Worm (Caenorhabditis elegans) whole organism, young adult: ENCODE data around the gene srsx-27.

Experiments
- B0019.2 ChIP-seq: fragments of 200-800 bp; sonication (Bioruptor generic); conservative IDR thresholded peaks from 2 replicates; pipeline ENCODE4 v1.3.6; 2022; ENCODE audit warnings: missing genetic modification reagents, missing genetic modification characterization, missing compliant biosample characterization
- B0035.1 ChIP-seq: sonication (generic microtip); optimal IDR thresholded peaks from 2 replicates; lab custom pipeline; 2016; ENCODE audit warnings: missing genetic modification characterization, mild to moderate bottlenecking, missing compliant biosample characterization, missing genotype, missing genetic modification reagents
- C06A6.2 ChIP-seq: fragments of 200-800 bp; sonication (Bioruptor generic); conservative IDR thresholded peaks from 2 replicates; pipeline ENCODE4 v1.3.6; 2022; ENCODE audit warnings: missing genetic modification characterization, missing compliant biosample characterization
- C17E4.6 ChIP-seq: fragments of 200-800 bp; sonication (Bioruptor generic); IDR thresholded peaks from 2 replicates; pipeline ENCODE4 v1.3.6; 2022; ENCODE audit warnings: missing genetic modification reagents, missing genetic modification characterization, missing compliant biosample characterization
- F22D6.2 ChIP-seq: sonication (generic microtip); optimal IDR thresholded peaks from 2 replicates; lab custom pipeline; 2016; ENCODE audit warnings: mild to moderate bottlenecking, missing genetic modification characterization, missing compliant biosample characterization
- F49E8.2 ChIP-seq: sonication (generic microtip); optimal IDR thresholded peaks from 3 replicates; lab custom pipeline; 2017; ENCODE audit warnings: missing genetic modification characterization, mild to moderate bottlenecking, missing compliant biosample characterization, antibody characterized with exemption, moderate library complexity; ENCODE audit not compliant: insufficient read depth
- F55B11.4 ChIP-seq: sonication (generic microtip); optimal IDR thresholded peaks from 2 replicates; lab custom pipeline; 2016; ENCODE audit warnings: missing compliant biosample characterization, missing genetic modification characterization, borderline replicate concordance; ENCODE audit not compliant: insufficient read depth
- F57C9.4 ChIP-seq: sonication (generic microtip); optimal IDR thresholded peaks from 2 replicates; lab custom pipeline; 2017; ENCODE audit warnings: mild to moderate bottlenecking, missing genetic modification characterization, missing compliant biosample characterization
- K12H6.12 ChIP-seq: fragments of 200-800 bp; sonication (Bioruptor generic); optimal IDR thresholded peaks from 2 replicates; lab custom pipeline; 2018; ENCODE audit warnings: mild to moderate bottlenecking, missing genetic modification characterization, missing compliant biosample characterization
- Y53F4B.3 ChIP-seq: fragments of 200-800 bp; sonication (Bioruptor generic); IDR thresholded peaks from 2 replicates; pipeline ENCODE4 v1.3.6; 2022; ENCODE audit warnings: missing genetic modification reagents, missing genetic modification characterization, missing compliant biosample characterization
- Y56A3A.18 ChIP-seq: fragments of 200-800 bp; sonication (Bioruptor generic); IDR thresholded peaks from 2 replicates; pipeline ENCODE4 v1.3.6; 2022; ENCODE audit warnings: missing genetic modification reagents, missing genetic modification characterization, missing compliant biosample characterization
- Y79H2A.3 ChIP-seq: fragments of 200-800 bp; sonication (Bioruptor generic); conservative IDR thresholded peaks from 2 replicates; pipeline ENCODE4 v1.3.6; 2022; ENCODE audit warnings: missing genetic modification reagents, missing genetic modification characterization, missing compliant biosample characterization
- ZK185.1 ChIP-seq: sonication (generic microtip); optimal IDR thresholded peaks from 2 replicates; lab custom pipeline; 2016; ENCODE audit warnings: mild to moderate bottlenecking, missing genetic modification characterization, missing compliant biosample characterization; ENCODE audit not compliant: poor library complexity, severe bottlenecking
- akir-1 ChIP-seq: fragments of 200-800 bp; sonication (Bioruptor generic); optimal IDR thresholded peaks from 2 replicates; lab custom pipeline; 2018; ENCODE audit warnings: mild to moderate bottlenecking, missing genetic modification characterization, moderate library complexity, missing compliant biosample characterization
- attf-6 ChIP-seq: fragments of 200-800 bp; sonication (Bioruptor generic); IDR thresholded peaks from 2 replicates; pipeline ENCODE4 v1.3.6; 2022; ENCODE audit warnings: missing genetic modification reagents, missing genetic modification characterization, missing compliant biosample characterization
- cebp-2 ChIP-seq: fragments of 200-800 bp; sonication (Bioruptor generic); IDR thresholded peaks from 2 replicates; pipeline ENCODE4 v1.3.6; 2022; ENCODE audit warnings: missing genetic modification characterization, missing compliant biosample characterization
- ceh-27 ChIP-seq: fragments of 200-800 bp; sonication (Bioruptor generic); optimal IDR thresholded peaks from 2 replicates; lab custom pipeline; 2018; ENCODE audit warnings: mild to moderate bottlenecking, missing genetic modification characterization, moderate library complexity, missing compliant biosample characterization
- dpff-1 ChIP-seq: sonication (generic microtip); optimal IDR thresholded peaks from 2 replicates; lab custom pipeline; 2017; ENCODE audit warnings: mild to moderate bottlenecking, missing genetic modification characterization, missing compliant biosample characterization
- dpl-1 ChIP-seq: fragments of 150-350 bp; optimal IDR thresholded peaks from 2 replicates; lab custom pipeline; 2014; ENCODE audit warnings: missing biosample characterization, missing genetic modification reagents, missing genetic modification characterization
- egrh-3 ChIP-seq: fragments of 200-800 bp; sonication (Bioruptor generic); IDR thresholded peaks from 2 replicates; pipeline ENCODE4 v1.3.6; 2022; ENCODE audit warnings: missing genetic modification reagents, missing genetic modification characterization, missing compliant biosample characterization
- ets-4 ChIP-seq: fragments of 200-800 bp; sonication (Bioruptor generic); optimal IDR thresholded peaks from 2 replicates; lab custom pipeline; 2018; ENCODE audit warnings: mild to moderate bottlenecking, missing genetic modification characterization, missing compliant biosample characterization
- hlh-12 ChIP-seq: sonication (generic microtip); optimal IDR thresholded peaks from 2 replicates; lab custom pipeline; 2016; ENCODE audit warnings: missing genetic modification characterization, missing compliant biosample characterization
- hmg-20 ChIP-seq: fragments of 200-800 bp; sonication (Bioruptor generic); IDR thresholded peaks from 2 replicates; pipeline ENCODE4 v1.3.6; 2022; ENCODE audit warnings: missing genetic modification reagents, missing genetic modification characterization, missing compliant biosample characterization
- lin-35 ChIP-seq, 3 experiments: fragments of 150-350 bp in 2 of 3; sonication (generic microtip) in 1 of 3; optimal IDR thresholded peaks; 2 replicates each; lab custom pipeline; 2014 to 2018; ENCODE audit warnings: missing biosample characterization in 3 of 3, missing genetic modification characterization in 3 of 3, missing genetic modification reagents in 3 of 3
- lin-40 ChIP-seq: sonication (generic microtip); optimal IDR thresholded peaks from 2 replicates; lab custom pipeline; 2016; ENCODE audit warnings: missing genetic modification characterization, mild to moderate bottlenecking, missing compliant biosample characterization, missing genotype, missing genetic modification reagents
- madf-6 ChIP-seq: fragments of 200-800 bp; sonication (Bioruptor generic); IDR thresholded peaks from 2 replicates; pipeline ENCODE4 v1.3.6; 2022; ENCODE audit warnings: missing genetic modification reagents, missing genetic modification characterization, missing compliant biosample characterization
- madf-8 ChIP-seq: fragments of 200-800 bp; sonication (Bioruptor generic); conservative IDR thresholded peaks from 2 replicates; pipeline ENCODE4 v1.3.6; 2022; ENCODE audit warnings: missing genetic modification reagents, missing genetic modification characterization, missing compliant biosample characterization
- mcd-1 ChIP-seq: fragments of 200-800 bp; sonication (Bioruptor generic); IDR thresholded peaks from 2 replicates; pipeline ENCODE4 v1.3.6; 2022; ENCODE audit warnings: missing genetic modification reagents, missing genetic modification characterization, missing compliant biosample characterization
- nhr-179 ChIP-seq: sonication (generic microtip); optimal IDR thresholded peaks from 2 replicates; lab custom pipeline; 2016; ENCODE audit warnings: mild to moderate bottlenecking, missing genetic modification characterization, missing compliant biosample characterization
- pbrm-1 ChIP-seq: fragments of 200-800 bp; sonication (Bioruptor generic); IDR thresholded peaks from 2 replicates; pipeline ENCODE4 v1.3.6; 2022; ENCODE audit warnings: missing genetic modification reagents, missing genetic modification characterization, missing compliant biosample characterization
- sdz-38 ChIP-seq: sonication (generic microtip); optimal IDR thresholded peaks from 2 replicates; lab custom pipeline; 2016; ENCODE audit warnings: missing genotype, missing genetic modification characterization, missing compliant biosample characterization
- snpc-1.1 ChIP-seq: sonication (generic microtip); optimal IDR thresholded peaks from 2 replicates; lab custom pipeline; 2017; ENCODE audit warnings: missing genetic modification characterization, mild to moderate bottlenecking, missing compliant biosample characterization, antibody characterized with exemption, moderate library complexity, missing genotype, missing genetic modification reagents; ENCODE audit not compliant: insufficient read depth
- tbp1 ChIP-seq: fragments of 200-800 bp; sonication (Bioruptor generic); optimal IDR thresholded peaks from 2 replicates; lab custom pipeline; 2018; ENCODE audit warnings: mild to moderate bottlenecking, missing genetic modification characterization, missing compliant biosample characterization
- zfh-2 ChIP-seq: fragments of 200-800 bp; sonication (Bioruptor generic); conservative IDR thresholded peaks from 2 replicates; pipeline ENCODE4 v1.3.6; 2022; ENCODE audit warnings: missing genetic modification reagents, missing genetic modification characterization, missing compliant biosample characterization
- zim-3 ChIP-seq: sonication (generic microtip); optimal IDR thresholded peaks from 2 replicates; lab custom pipeline; 2017; ENCODE audit warnings: mild to moderate bottlenecking, missing genetic modification characterization, moderate library complexity, missing compliant biosample characterization
- ztf-18 ChIP-seq: sonication (generic microtip); optimal IDR thresholded peaks from 2 replicates; lab custom pipeline; 2016; ENCODE audit warnings: missing genotype, mild to moderate bottlenecking, missing genetic modification characterization, missing compliant biosample characterization
- ztf-26 ChIP-seq: sonication (generic microtip); optimal IDR thresholded peaks from 2 replicates; lab custom pipeline; 2017; ENCODE audit warnings: missing genetic modification characterization, missing compliant biosample characterization

Gene srsx-27

DNA sequence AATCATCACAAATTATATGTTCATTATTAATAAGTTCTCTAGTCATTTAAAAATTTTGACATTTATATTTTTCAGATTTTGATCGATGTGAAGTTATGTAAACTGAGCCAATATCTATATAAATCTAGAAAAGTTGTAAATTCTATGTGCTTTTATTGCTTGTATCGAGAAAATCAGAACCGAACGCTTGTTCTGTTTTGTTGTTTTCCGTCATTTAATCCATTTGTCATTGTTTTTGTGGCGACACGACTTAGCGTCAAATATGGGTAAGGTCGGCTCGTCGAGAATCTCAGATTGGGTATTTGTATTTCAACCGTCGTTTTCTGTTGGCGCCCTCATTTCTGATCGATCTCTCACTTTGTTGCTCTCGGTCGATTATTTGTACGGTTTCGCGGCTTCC lies 35.5 kb upstream of the srsx-27 start, which contains the start of gene cht-5 (continued):
- TF ChIP-seq zfh-2 (GFP tag; lab: Robert Waterston, UW) (no peak), F22D6.2 (tag; lab: Kevin White, UChicago) (no peak)

DNA sequence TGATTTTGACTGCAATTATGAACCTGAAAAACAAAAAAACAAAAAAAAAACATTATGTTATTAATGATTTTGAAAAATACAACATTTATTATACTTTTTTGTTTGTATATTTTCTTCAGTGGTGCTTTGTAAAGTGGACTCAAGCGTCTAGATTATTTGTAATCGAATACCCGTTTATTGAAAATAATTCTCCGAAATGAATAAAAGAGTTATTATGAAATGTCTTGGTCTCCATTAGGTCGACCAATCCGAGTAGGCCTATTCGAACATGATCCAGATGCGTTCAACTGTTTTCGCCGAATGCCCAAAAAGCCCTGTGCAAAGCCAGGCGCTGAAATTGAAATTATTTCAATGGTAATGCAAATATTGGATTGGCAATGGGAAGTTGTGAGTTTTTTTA lies 32.4 kb upstream of the srsx-27 start, which contains the start of gene C08B6.5:
Gene C08B6.5, plus strand, starts transcription at position 301 of the 400 bp plus-strand sequence.
- TF ChIP-seq K12H6.12 (tag; lab: Kevin White, UChicago) (no peak), dpff-1 (tag; lab: Kevin White, UChicago) (no peak), F49E8.2 (tag; lab: Kevin White, UChicago) (no peak), B0019.2 (no peak), Y79H2A.3 (GFP tag; lab: Robert Waterston, UW) (no peak)
- TF ChIP-seq, all 124 proteins: peak for 0

DNA sequence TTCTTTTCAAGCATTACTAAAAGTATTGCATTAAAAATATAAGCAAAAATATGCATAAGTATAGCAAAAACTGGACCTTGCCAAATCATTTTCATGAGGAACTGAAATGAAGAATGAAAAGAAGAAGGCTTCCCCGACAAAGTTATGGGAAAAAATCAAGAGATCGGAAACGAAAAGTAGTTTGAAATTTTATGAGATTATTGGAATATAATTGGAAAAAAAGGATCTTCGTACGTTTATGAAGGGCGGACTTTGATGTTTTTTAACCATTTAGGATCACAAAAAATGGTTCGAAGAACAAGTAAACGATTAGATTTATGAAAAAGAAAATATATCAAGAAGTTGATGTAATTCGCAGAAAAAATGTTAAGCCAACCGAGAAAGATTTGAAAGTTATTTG lies 28.9 kb upstream of the srsx-27 start, which contains the start of gene srxa-18:
Gene srxa-18, minus strand, starts transcription at position 100 of the 400 bp plus-strand sequence.
- TF ChIP-seq ets-4 (GFP tag; lab: Kevin White, UChicago) (no peak), C17E4.6 (GFP tag; lab: Robert Waterston, UW) (no peak), madf-6 (GFP tag; lab: Robert Waterston, UW) (no peak), mcd-1 (GFP tag; lab: Robert Waterston, UW) (no peak), madf-8 (no peak), tbp1 (GFP tag; lab: Kevin White, UChicago) (no peak), nhr-179 (tag; lab: Kevin White, UChicago) (no peak), zim-3 (tag; lab: Kevin White, UChicago) (no peak), ztf-18 (no peak), akir-1 (GFP tag; lab: Kevin White, UChicago) (no peak), attf-6 (GFP tag; lab: Robert Waterston, UW) (no peak)

DNA sequence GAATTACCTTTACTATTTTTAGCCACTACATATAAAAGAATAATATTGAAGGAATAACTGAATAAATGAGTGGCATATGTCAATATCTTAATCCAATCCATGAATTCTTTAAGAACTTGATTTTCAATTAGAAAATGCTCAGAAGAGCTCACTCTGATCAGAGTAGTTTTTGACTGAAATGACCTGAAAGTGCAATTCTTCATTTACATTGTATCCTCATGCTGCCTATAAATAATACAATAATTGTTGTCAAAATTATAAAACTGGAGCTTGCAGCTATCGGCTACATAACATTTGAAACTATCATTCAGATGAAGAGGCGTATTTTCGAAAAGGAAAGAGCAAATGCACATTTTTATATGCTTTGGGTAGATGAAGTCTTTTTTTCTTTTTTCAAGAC lies 27.2 kb upstream of the srsx-27 start, which contains the start of gene srxa-19:
Gene srxa-19, minus strand, starts transcription at position 101 of the 400 bp plus-strand sequence.
- no peak for TF ChIP-seq nhr-179 (tag; lab: Kevin White, UChicago)
- TF ChIP-seq C06A6.2 (GFP tag; lab: Robert Waterston, UW) = no peak
- no peak for TF ChIP-seq lin-40

DNA sequence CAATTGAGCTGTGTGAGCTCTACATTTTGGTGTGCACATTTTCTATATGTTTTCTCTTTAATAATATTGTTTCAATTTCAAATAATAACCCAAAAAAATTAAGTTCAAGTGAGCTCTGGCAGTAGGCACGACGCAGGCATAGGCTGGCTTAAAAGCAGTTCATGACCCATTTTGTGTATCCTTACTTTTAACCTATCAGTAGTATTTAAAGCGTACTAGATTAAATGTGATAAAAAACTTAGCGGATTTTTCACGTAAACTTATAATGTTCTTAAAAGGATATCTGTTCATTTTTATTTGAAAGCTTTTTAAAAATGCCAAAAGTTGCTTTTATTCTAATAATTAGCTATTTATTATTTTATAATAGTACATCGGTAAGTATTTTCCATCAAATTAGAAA lies 26.5 kb upstream of the srsx-27 start, which contains the start of gene C08B6.6:
Gene C08B6.6, plus strand, starts transcription at position 301 of the 400 bp plus-strand sequence.
- TF ChIP-seq nhr-179 (tag; lab: Kevin White, UChicago) (no peak), snpc-1.1 (tag; lab: Kevin White, UChicago) (no peak), hlh-12 (tag; lab: Kevin White, UChicago) (no peak)

DNA sequence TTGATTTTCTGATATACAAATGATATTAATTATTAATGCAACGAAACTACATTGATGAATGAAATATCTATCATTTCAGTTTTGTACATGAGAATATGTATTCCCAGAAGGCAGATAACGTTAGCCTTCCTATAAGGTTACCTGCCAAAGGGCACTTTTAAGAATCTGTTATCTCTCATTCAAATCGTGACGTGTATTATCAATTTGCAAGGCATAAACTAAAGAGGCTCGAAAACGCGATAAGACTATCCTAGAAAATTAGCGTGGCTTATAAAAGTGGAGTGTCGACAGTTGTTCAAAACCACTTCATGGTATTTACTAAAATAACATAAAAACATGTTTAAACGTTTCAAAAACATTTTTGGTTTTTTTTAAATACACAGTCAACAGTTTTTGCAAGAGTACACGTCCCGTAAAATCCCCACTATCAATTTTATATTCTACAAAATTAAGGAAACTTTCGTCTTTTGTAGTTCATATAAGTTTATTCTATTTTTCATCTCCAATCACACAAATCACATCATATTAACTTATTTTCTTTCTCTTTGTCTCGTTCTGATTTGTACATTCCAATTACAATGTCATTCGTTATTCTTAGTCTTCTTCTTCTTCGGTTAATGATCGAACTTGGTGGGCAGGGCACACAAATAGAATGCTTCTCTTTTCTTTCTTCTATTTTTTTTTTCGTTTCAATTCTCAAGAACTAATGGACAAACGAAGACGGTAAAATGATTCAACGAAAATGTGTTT lies 24.9 kb upstream of the srsx-27 start, which contains the start of gene C08B6.10:
Gene C08B6.10, plus strand, starts transcription at position 700 of the 750 bp plus-strand sequence.
- no peak for TF ChIP-seq hmg-20 (GFP tag; lab: Robert Waterston, UW)
- no peak for TF ChIP-seq attf-6 (GFP tag; lab: Robert Waterston, UW)
- no peak for TF ChIP-seq B0035.1
- no peak for TF ChIP-seq Y53F4B.3
- no peak for TF ChIP-seq ZK185.1 (tag; lab: Kevin White, UChicago)
- TF ChIP-seq egrh-3 (GFP tag; lab: Robert Waterston, UW) = no peak
- TF ChIP-seq F57C9.4 (tag; lab: Kevin White, UChicago) = no peak
- no peak for TF ChIP-seq ceh-27 (GFP tag; lab: Kevin White, UChicago)
- no peak for TF ChIP-seq ztf-26
- TF ChIP-seq mcd-1 (GFP tag; lab: Robert Waterston, UW) = no peak
- no peak for TF ChIP-seq ets-4 (GFP tag; lab: Kevin White, UChicago)
- no peak for TF ChIP-seq pbrm-1
- TF ChIP-seq sdz-38 (tag; lab: Kevin White, UChicago) = no peak
- no peak for TF ChIP-seq lin-35 (GFP tag; optimal IDR thresholded peaks at IDR 0.05; lab: Kevin White, UChicago)
- no peak for TF ChIP-seq F55B11.4 (tag; lab: Kevin White, UChicago)
- TF ChIP-seq Y56A3A.18 (GFP tag; lab: Robert Waterston, UW) = no peak
- no peak for TF ChIP-seq dpl-1
- TF ChIP-seq lin-40 = no peak
- no peak for TF ChIP-seq cebp-2 (GFP tag; lab: Robert Waterston, UW)
